Worm (Caenorhabditis elegans): Measurements from ENCODE around the gene his-42.

DNA sequence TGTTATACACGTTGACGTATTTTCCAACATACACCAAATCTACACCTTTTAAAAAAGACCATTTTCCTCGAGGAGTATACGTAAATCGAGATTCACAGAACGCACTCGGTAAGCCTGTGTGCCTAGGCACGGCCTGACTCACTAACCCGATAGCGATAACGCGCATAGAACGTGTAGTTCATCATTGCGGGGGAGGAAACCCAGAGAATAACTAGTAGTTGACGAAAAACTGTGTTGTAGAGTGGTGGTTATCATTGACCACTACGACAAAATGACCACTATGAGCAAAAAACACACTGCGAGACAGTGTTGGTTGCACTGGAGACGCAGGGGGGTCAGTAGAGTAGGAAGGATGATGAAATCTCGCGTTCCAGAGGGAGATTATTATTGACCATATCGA, 31.4 kb upstream of the his-42 start:
- TF ChIP-seq ets-4 (tag; optimal IDR thresholded peaks at IDR 0.05) (no peak), unc-42 (tag; optimal IDR thresholded peaks at IDR 0.05) (no peak), nhr-11 (tag; optimal IDR thresholded peaks at IDR 0.05) (no peak), ama-1 (optimal IDR thresholded peaks at IDR 0.05) (no peak), F13H6.1 (tag; optimal IDR thresholded peaks at IDR 0.05) (no peak), fkh-10 (GFP tag; optimal IDR thresholded peaks at IDR 0.05) (no peak), pha-4 (tag; optimal IDR thresholded peaks at IDR 0.05) (no peak), dmd-4 (tag; optimal IDR thresholded peaks at IDR 0.05; ENCODE audit: borderline replicate concordance) (no peak), elt-2 (tag; optimal IDR thresholded peaks at IDR 0.05) (peak; percentile 52), K09A11.1 (tag; optimal IDR thresholded peaks at IDR 0.05; ENCODE audit: insufficient read depth) (no peak)

Measured in whole organism, late embryonic.